Fruit fly (Drosophila melanogaster): ENCODE data around the gene Tollo.

The Tollo gene

DNA sequence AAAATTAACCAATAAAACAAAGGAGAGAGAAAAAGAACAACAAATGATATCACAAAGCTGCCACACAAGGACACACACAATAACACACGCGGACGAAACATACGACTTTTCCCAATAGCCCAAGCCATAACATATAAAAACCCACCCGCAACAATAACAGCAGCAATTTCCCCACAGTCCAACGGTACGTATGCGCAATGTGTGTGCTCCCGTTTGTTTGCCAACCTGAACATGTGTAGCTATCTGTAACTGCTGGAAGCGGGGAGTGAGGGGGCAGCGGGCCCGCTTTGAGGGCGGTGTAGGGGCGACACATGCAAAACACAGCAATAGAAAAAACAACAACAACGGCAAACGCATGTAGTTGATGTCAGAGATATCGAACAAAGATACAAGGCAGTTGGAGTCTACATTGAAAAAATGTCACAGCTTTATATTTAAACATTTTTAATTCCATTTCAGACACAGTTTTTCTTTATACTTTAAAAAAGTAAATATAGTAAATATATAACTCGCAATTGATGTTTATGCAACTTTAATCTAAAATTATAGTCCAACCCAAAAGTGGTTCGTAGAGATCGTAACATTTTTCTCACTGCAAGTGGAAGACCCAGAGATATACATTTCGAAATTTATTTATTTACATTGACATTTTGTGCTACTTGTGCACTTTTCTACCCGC, 33.4 kb downstream of the Tollo start:
- TF ChIP-seq usp (GFP tag; optimal IDR thresholded peaks at IDR 0.05) (no peak), Abd-B (GFP tag; optimal IDR thresholded peaks at IDR 0.05) (no peak), CG9705 (GFP tag; optimal IDR thresholded peaks at IDR 0.05) (no peak), Hnf4 (GFP tag; optimal IDR thresholded peaks at IDR 0.05) (no peak), Sp1 (GFP tag; optimal IDR thresholded peaks at IDR 0.05) (no peak), brk (GFP tag; optimal IDR thresholded peaks at IDR 0.05) (no peak), pan (optimal IDR thresholded peaks at IDR 0.05) (no peak), woc (GFP tag; optimal IDR thresholded peaks at IDR 0.05) (no peak), Hr78 (GFP tag; optimal IDR thresholded peaks at IDR 0.05) (no peak), jim (GFP tag; optimal IDR thresholded peaks at IDR 0.05) (no peak), psq (GFP tag; optimal IDR thresholded peaks at IDR 0.05) (no peak), sv (GFP tag; optimal IDR thresholded peaks at IDR 0.05) (no peak), br (GFP tag; optimal IDR thresholded peaks at IDR 0.05) (no peak), HLH106 (tag; optimal IDR thresholded peaks at IDR 0.05) (no peak), rgr (GFP tag; optimal IDR thresholded peaks at IDR 0.05) (no peak), CrebA (GFP tag; optimal IDR thresholded peaks at IDR 0.05; ENCODE audit: borderline replicate concordance) (no peak), N (GFP tag; optimal IDR thresholded peaks at IDR 0.05) (no peak), dmrt93B (GFP tag; optimal IDR thresholded peaks at IDR 0.05) (no peak)

DNA sequence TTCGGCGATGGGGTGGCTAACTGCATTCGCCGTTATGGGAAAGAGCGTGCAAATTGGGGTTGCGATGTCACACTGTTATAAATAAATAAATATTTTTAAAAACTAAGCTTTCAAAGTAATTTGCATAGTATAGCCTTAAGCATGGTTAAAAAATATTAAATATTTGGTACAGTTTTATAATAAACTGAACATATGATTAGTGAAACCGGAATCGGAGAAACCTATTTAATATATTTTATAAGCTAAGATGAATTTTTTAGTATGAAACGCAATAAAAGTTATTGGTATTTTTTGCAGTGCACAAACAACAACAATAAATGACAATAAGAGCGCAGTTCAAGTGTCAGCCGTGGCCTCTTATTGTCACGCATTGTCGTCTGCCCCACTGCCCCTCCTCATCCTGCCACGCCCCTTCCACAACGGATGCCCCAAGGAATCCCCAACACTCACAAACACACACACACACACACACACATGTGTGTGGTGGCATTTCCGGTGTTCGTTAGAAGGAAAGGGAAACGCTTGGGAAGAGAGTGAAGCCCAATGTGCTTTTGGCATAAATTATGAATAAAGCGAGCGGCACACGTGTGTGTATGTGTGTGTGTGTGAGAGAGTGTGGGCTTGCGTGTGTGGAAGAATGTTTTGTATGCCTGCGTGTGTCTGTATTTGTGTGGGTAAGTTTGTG, 40.2 kb downstream of the Tollo start:
- TF ChIP-seq Rel (GFP tag; optimal IDR thresholded peaks at IDR 0.05) (no peak), Rel (tag; optimal IDR thresholded peaks at IDR 0.05) (no peak), psq (GFP tag; optimal IDR thresholded peaks at IDR 0.05) (no peak), Sp1 (GFP tag; optimal IDR thresholded peaks at IDR 0.05) (peak; percentile 1), Dfd (GFP tag; optimal IDR thresholded peaks at IDR 0.05) (peak; percentile 3), Mio (GFP tag; optimal IDR thresholded peaks at IDR 0.05) (no peak), HLH106 (tag; optimal IDR thresholded peaks at IDR 0.05) (no peak), ey (GFP tag; optimal IDR thresholded peaks at IDR 0.05) (no peak), foxo (GFP tag; optimal IDR thresholded peaks at IDR 0.05) (no peak), br (GFP tag; optimal IDR thresholded peaks at IDR 0.05) (no peak), OdsH (GFP tag; optimal IDR thresholded peaks at IDR 0.05) (no peak), jim (GFP tag; optimal IDR thresholded peaks at IDR 0.05) (no peak)

DNA sequence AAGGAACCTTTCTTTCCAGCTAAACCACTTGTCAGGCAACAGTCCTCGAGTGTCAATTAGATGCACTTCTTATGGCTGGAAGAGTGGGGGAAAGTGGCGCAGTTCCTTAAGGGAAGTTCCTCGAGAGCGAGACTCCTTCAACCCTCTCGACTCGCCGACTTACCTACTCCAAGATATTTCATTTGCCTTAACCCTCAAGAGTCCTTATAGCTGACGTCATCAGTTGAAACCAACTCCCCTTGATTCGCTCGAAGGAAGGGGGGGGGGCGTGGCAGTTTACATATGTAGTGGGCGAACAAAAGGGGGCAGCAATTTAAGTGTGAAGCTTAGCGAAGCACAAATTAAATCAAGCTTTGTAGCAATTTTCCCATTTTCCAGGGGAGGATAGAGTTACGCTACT, 45.6 kb downstream of the Tollo start:
- TF ChIP-seq woc (GFP tag; optimal IDR thresholded peaks at IDR 0.05) = no peak
- TF ChIP-seq dl (GFP tag; optimal IDR thresholded peaks at IDR 0.05; ENCODE audit: insufficient read depth in 1 of 2, partially characterized antibody in 2 of 2) = no peak
- no peak for TF ChIP-seq OdsH (GFP tag; optimal IDR thresholded peaks at IDR 0.05)
- TF ChIP-seq CrebA (GFP tag; optimal IDR thresholded peaks at IDR 0.05; ENCODE audit: borderline replicate concordance) = no peak
- no peak for TF ChIP-seq sv (GFP tag; optimal IDR thresholded peaks at IDR 0.05)
- TF ChIP-seq HLH106 (tag; optimal IDR thresholded peaks at IDR 0.05) = no peak
- no peak for TF ChIP-seq Myc (optimal IDR thresholded peaks at IDR 0.05)
- TF ChIP-seq GATAd (GFP tag; optimal IDR thresholded peaks at IDR 0.05) = no peak
- TF ChIP-seq CG32264 (GFP tag; optimal IDR thresholded peaks at IDR 0.05) = no peak
- TF ChIP-seq Rel (GFP tag; optimal IDR thresholded peaks at IDR 0.05) = no peak
- no peak for TF ChIP-seq Rel (tag; optimal IDR thresholded peaks at IDR 0.05)
- TF ChIP-seq tai (GFP tag; optimal IDR thresholded peaks at IDR 0.05) = no peak
- TF ChIP-seq N (GFP tag; optimal IDR thresholded peaks at IDR 0.05) = no peak
- TF ChIP-seq sage (GFP tag; optimal IDR thresholded peaks at IDR 0.05) = no peak
- TF ChIP-seq Jra (GFP tag; optimal IDR thresholded peaks at IDR 0.05) = no peak
- no peak for TF ChIP-seq ey (GFP tag; optimal IDR thresholded peaks at IDR 0.05)
- TF ChIP-seq dmrt93B (GFP tag; optimal IDR thresholded peaks at IDR 0.05) = no peak
- no peak for TF ChIP-seq foxo (GFP tag; optimal IDR thresholded peaks at IDR 0.05)
- no peak for TF ChIP-seq usp (GFP tag; optimal IDR thresholded peaks at IDR 0.05)
- TF ChIP-seq lola (GFP tag; optimal IDR thresholded peaks at IDR 0.05) = no peak

DNA sequence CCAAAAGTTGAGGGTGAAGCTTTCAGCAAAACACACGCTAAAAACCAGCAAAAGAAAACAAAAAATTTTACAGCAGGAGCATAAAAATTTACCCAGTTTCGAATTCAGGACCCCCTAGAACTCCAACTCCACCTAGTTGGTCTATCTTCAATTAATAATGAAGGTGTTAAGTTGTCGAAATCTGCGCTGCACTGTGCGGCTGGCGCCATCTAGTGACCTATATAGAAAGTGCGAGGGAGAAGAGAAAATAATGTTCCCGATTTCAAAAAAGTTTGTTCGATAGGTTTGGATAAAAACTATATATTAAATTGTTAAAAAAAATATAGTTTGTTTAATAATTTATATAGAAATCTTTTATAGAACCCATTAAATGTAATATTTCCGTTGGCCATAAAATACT, 51.5 kb downstream of the Tollo start:
- TF ChIP-seq sage (GFP tag; optimal IDR thresholded peaks at IDR 0.05) (no peak), Dif (GFP tag; optimal IDR thresholded peaks at IDR 0.05; ENCODE audit: partially characterized antibody) (no peak), CrebA (GFP tag; optimal IDR thresholded peaks at IDR 0.05; ENCODE audit: borderline replicate concordance) (no peak), rgr (GFP tag; optimal IDR thresholded peaks at IDR 0.05) (no peak), OdsH (GFP tag; optimal IDR thresholded peaks at IDR 0.05) (no peak), Jra (GFP tag; optimal IDR thresholded peaks at IDR 0.05) (no peak), brk (GFP tag; optimal IDR thresholded peaks at IDR 0.05) (no peak), tai (GFP tag; optimal IDR thresholded peaks at IDR 0.05) (no peak), GATAd (GFP tag; optimal IDR thresholded peaks at IDR 0.05) (no peak)

All from whole organism, wandering third instar larva.